Worm (Caenorhabditis elegans): Measurements from ENCODE around the gene F52C6.2.

DNA sequence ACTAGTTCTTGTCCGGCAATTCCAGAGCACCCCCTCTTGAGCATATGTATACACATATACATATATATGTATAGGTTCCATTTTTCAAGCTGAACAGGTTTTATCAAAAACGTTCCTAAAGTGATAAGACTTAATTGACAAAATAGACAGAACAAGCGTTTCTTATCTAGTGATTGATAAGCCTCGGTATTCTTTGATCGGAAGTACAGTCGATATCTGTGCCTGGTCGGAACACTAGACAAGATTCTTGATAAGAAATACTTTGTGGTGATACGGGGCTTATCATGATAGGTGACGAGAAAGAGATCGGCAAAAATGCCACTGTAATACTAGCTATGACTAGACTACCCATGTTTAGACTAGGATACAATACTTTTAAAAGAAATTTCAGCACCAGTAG lies 22.9 kb downstream of the F52C6.2 start:
- TF ChIP-seq ceh-36 (tag; optimal IDR thresholded peaks at IDR 0.05) (no peak), hmg-4 (GFP tag; optimal IDR thresholded peaks at IDR 0.05) (no peak)
